Fruit fly (Drosophila melanogaster) whole organism, embryonic: ENCODE data around the gene Mct1.

ENCODE experiments used
- CG1024 ChIP-seq: fragments of 200-800 bp; sonication (Bioruptor generic); IDR thresholded peaks from 2 replicates; pipeline ENCODE4 v1.3.6; 2022; ENCODE audit warnings: missing biosample characterization, missing genetic modification characterization
- CG10267 ChIP-seq: fragments of 200-800 bp; sonication (Bioruptor generic); optimal IDR thresholded peaks from 2 replicates; lab custom pipeline; 2018; ENCODE audit warnings: missing biosample characterization, mild to moderate bottlenecking, missing genetic modification characterization, moderate library complexity
- CG10979 ChIP-seq: fragments of 200-800 bp; sonication (Bioruptor generic); optimal IDR thresholded peaks from 2 replicates; lab custom pipeline; 2018; ENCODE audit warnings: missing biosample characterization, mild to moderate bottlenecking, missing genetic modification characterization, moderate library complexity
- CG11456 ChIP-seq: fragments of 200-800 bp; sonication (Bioruptor generic); IDR thresholded peaks from 3 replicates; pipeline ENCODE4 v1.3.6; 2022; ENCODE audit warnings: missing biosample characterization, missing genetic modification characterization
- CG12104 ChIP-seq: fragments of 200-800 bp; sonication (Bioruptor generic); optimal IDR thresholded peaks from 3 replicates; lab custom pipeline; 2016; ENCODE audit warnings: missing biosample characterization, missing genetic modification characterization
- CG12155 ChIP-seq: fragments of 200-800 bp; sonication (Bioruptor generic); optimal IDR thresholded peaks from 3 replicates; lab custom pipeline; 2016; ENCODE audit warnings: missing biosample characterization, missing genetic modification characterization
- CG13424 ChIP-seq: fragments of 200-800 bp; sonication (Bioruptor generic); optimal IDR thresholded peaks from 2 replicates; lab custom pipeline; 2019; ENCODE audit warnings: missing biosample characterization, mild to moderate bottlenecking, missing genetic modification characterization, moderate library complexity
- CG13894 ChIP-seq: fragments of 200-800 bp; sonication (Bioruptor generic); optimal IDR thresholded peaks from 3 replicates; lab custom pipeline; 2018; ENCODE audit warnings: missing biosample characterization, mild to moderate bottlenecking, missing genetic modification characterization, moderate library complexity
- CG14667 ChIP-seq: fragments of 200-800 bp; sonication (Bioruptor generic); IDR thresholded peaks from 2 replicates; pipeline ENCODE4 v1.3.6; 2022; ENCODE audit warnings: missing biosample characterization, missing genetic modification characterization
- CG14965 ChIP-seq: fragments of 200-800 bp; sonication (Bioruptor generic); optimal IDR thresholded peaks from 2 replicates; lab custom pipeline; 2016; ENCODE audit warnings: missing biosample characterization, missing genetic modification characterization, borderline replicate concordance
- CG15011 ChIP-seq: fragments of 200-800 bp; sonication (Bioruptor generic); optimal IDR thresholded peaks from 3 replicates; lab custom pipeline; 2018; ENCODE audit warnings: missing biosample characterization, mild to moderate bottlenecking, missing genetic modification characterization
- CG1529 ChIP-seq: fragments of 200-800 bp; sonication (Bioruptor generic); optimal IDR thresholded peaks from 3 replicates; lab custom pipeline; 2018; ENCODE audit warnings: missing biosample characterization, missing genetic modification characterization
- CG16813 ChIP-seq: fragments of 200-800 bp; sonication (Bioruptor generic); IDR thresholded peaks from 3 replicates; pipeline ENCODE4 v1.3.6; 2022; ENCODE audit warnings: missing biosample characterization, missing genetic modification characterization; ENCODE audit not compliant: partially characterized antibody
- CG2116 ChIP-seq: fragments of 200-800 bp; sonication (Bioruptor generic); optimal IDR thresholded peaks from 3 replicates; lab custom pipeline; 2018; ENCODE audit warnings: missing biosample characterization, mild to moderate bottlenecking, missing genetic modification characterization
- CG2120 ChIP-seq: fragments of 200-800 bp; sonication (Bioruptor generic); optimal IDR thresholded peaks from 3 replicates; lab custom pipeline; 2016; ENCODE audit warnings: missing biosample characterization, missing genetic modification characterization
- CG31224 ChIP-seq: fragments of 200-800 bp; sonication (Bioruptor generic); IDR thresholded peaks from 2 replicates; pipeline ENCODE4 v1.3.6; 2022; ENCODE audit warnings: missing biosample characterization, missing genetic modification characterization
- CG6175 ChIP-seq: fragments of 200-800 bp; sonication (Bioruptor generic); IDR thresholded peaks from 3 replicates; pipeline ENCODE4 v1.3.6; 2022; ENCODE audit warnings: missing biosample characterization, missing genetic modification characterization
- CG6813 ChIP-seq: fragments of 200-800 bp; sonication (Bioruptor generic); optimal IDR thresholded peaks from 2 replicates; lab custom pipeline; 2017; ENCODE audit warnings: missing biosample characterization, missing genetic modification characterization, mild to moderate bottlenecking, moderate library complexity, missing genetic modification reagents
- CG8388 ChIP-seq: fragments of 200-800 bp; sonication (Bioruptor generic); optimal IDR thresholded peaks from 2 replicates; lab custom pipeline; 2019; ENCODE audit warnings: missing biosample characterization, mild to moderate bottlenecking, missing genetic modification characterization, moderate library complexity
- CG9797 ChIP-seq: fragments of 200-800 bp; sonication (Bioruptor generic); optimal IDR thresholded peaks from 3 replicates; lab custom pipeline; 2018; ENCODE audit warnings: missing biosample characterization, mild to moderate bottlenecking, missing genetic modification characterization
- Dp ChIP-seq: fragments of 200-800 bp; sonication (Bioruptor generic); optimal IDR thresholded peaks from 2 replicates; lab custom pipeline; 2018; ENCODE audit warnings: missing biosample characterization, mild to moderate bottlenecking, missing genetic modification characterization, moderate library complexity
- Dref ChIP-seq: fragments of 200-800 bp; sonication (Bioruptor generic); IDR thresholded peaks from 2 replicates; pipeline ENCODE4 v1.3.6; 2022; ENCODE audit warnings: missing biosample characterization, missing genetic modification characterization
- Fer1 ChIP-seq: fragments of 200-800 bp; sonication (Bioruptor generic); optimal IDR thresholded peaks from 2 replicates; lab custom pipeline; 2017; ENCODE audit warnings: missing biosample characterization, mild to moderate bottlenecking, missing genetic modification characterization
- Gsc ChIP-seq: fragments of 200-800 bp; sonication (Bioruptor generic); IDR thresholded peaks from 2 replicates; pipeline ENCODE4 v1.3.6; 2022; ENCODE audit warnings: missing biosample characterization, missing genetic modification characterization
- Kr ChIP-seq: fragments of 200-800 bp; sonication (Bioruptor generic); optimal IDR thresholded peaks from 2 replicates; lab custom pipeline; 2017; ENCODE audit warnings: missing biosample characterization, mild to moderate bottlenecking, missing genetic modification characterization
- Lpt ChIP-seq: fragments of >200 bp; optimal IDR thresholded peaks from 2 replicates; lab custom pipeline; 2018; ENCODE audit warnings: missing biosample characterization, missing genetic modification characterization
- Med ChIP-seq: fragments of 200-800 bp; sonication (Bioruptor generic); peaks from one replicate; lab custom pipeline; 2016; ENCODE audit warnings: missing biosample characterization, missing genetic modification characterization, mild to moderate bottlenecking, inconsistent platforms, moderate library complexity
- NFAT ChIP-seq: fragments of 200-800 bp; sonication (Bioruptor generic); IDR thresholded peaks from 2 replicates; pipeline ENCODE4 v1.3.6; 2022; ENCODE audit warnings: missing biosample characterization, missing genetic modification characterization
- Neu2 ChIP-seq: fragments of 200-800 bp; sonication (Bioruptor generic); optimal IDR thresholded peaks from 3 replicates; lab custom pipeline; 2016; ENCODE audit warnings: missing biosample characterization, missing genetic modification characterization, borderline replicate concordance
- Oli ChIP-seq: fragments of 200-800 bp; sonication (Bioruptor generic); optimal IDR thresholded peaks from 2 replicates; lab custom pipeline; 2018; ENCODE audit warnings: missing biosample characterization, mild to moderate bottlenecking, missing genetic modification characterization, moderate library complexity
- Ptx1 ChIP-seq: fragments of 200-800 bp; sonication (Bioruptor generic); IDR thresholded peaks from 2 replicates; pipeline ENCODE4 v1.3.6; 2022; ENCODE audit warnings: missing biosample characterization, missing genetic modification characterization
- al ChIP-seq: fragments of 200-800 bp; sonication (Bioruptor generic); IDR thresholded peaks from 2 replicates; pipeline ENCODE4 v1.3.6; 2022; ENCODE audit warnings: missing biosample characterization, missing genetic modification characterization
- bcd ChIP-seq: fragments of 200-800 bp; sonication (Bioruptor generic); optimal IDR thresholded peaks from 2 replicates; lab custom pipeline; 2017; ENCODE audit warnings: missing biosample characterization, mild to moderate bottlenecking, missing genetic modification characterization
- cato ChIP-seq: fragments of 200-800 bp; sonication (Bioruptor generic); optimal IDR thresholded peaks from 2 replicates; lab custom pipeline; 2016; ENCODE audit warnings: missing biosample characterization, missing genetic modification characterization, borderline replicate concordance
- chn ChIP-seq: fragments of 200-800 bp; sonication (Bioruptor generic); optimal IDR thresholded peaks from 2 replicates; lab custom pipeline; 2016; ENCODE audit warnings: missing biosample characterization, missing genetic modification characterization
- croc ChIP-seq: fragments of 200-800 bp; sonication (Bioruptor generic); conservative IDR thresholded peaks from 3 replicates; pipeline ENCODE4 v1.3.6; 2022; ENCODE audit warnings: missing biosample characterization, missing genetic modification characterization
- emc ChIP-seq: fragments of 200-800 bp; sonication (Bioruptor generic); optimal IDR thresholded peaks from 2 replicates; lab custom pipeline; 2016; ENCODE audit warnings: missing biosample characterization, missing genetic modification characterization
- fd102C ChIP-seq: fragments of 200-800 bp; sonication (Bioruptor generic); optimal IDR thresholded peaks from 2 replicates; lab custom pipeline; 2018; ENCODE audit warnings: missing biosample characterization, mild to moderate bottlenecking, missing genetic modification characterization, moderate library complexity
- ind ChIP-seq: fragments of 200-800 bp; sonication (Bioruptor generic); optimal IDR thresholded peaks from 3 replicates; lab custom pipeline; 2016; ENCODE audit warnings: missing biosample characterization, missing genetic modification characterization
- inv ChIP-seq: fragments of 200-800 bp; sonication (Bioruptor generic); IDR thresholded peaks from 2 replicates; pipeline ENCODE4 v1.3.6; 2022; ENCODE audit warnings: missing biosample characterization, missing genetic modification characterization; ENCODE audit not compliant: partially characterized antibody
- klu ChIP-seq: fragments of 200-800 bp; sonication (Bioruptor generic); IDR thresholded peaks from 2 replicates; pipeline ENCODE4 v1.3.6; 2022; ENCODE audit warnings: missing biosample characterization, missing genetic modification characterization
- nmo ChIP-seq: fragments of 200-800 bp; sonication (Bioruptor generic); optimal IDR thresholded peaks from 2 replicates; lab custom pipeline; 2018; ENCODE audit warnings: missing biosample characterization, mild to moderate bottlenecking, missing genetic modification characterization, moderate library complexity
- pfk ChIP-seq: fragments of 200-800 bp; sonication (Bioruptor generic); optimal IDR thresholded peaks from 2 replicates; lab custom pipeline; 2018; ENCODE audit warnings: missing biosample characterization, mild to moderate bottlenecking, missing genetic modification characterization, moderate library complexity
- pum ChIP-seq: fragments of 200-800 bp; sonication (Bioruptor generic); optimal IDR thresholded peaks from 2 replicates; lab custom pipeline; 2016; ENCODE audit warnings: missing biosample characterization, missing genetic modification characterization
- schlank ChIP-seq: fragments of 200-800 bp; sonication (Bioruptor generic); optimal IDR thresholded peaks from 2 replicates; lab custom pipeline; 2018; ENCODE audit warnings: missing biosample characterization, mild to moderate bottlenecking, missing genetic modification characterization
- sim ChIP-seq: fragments of 200-800 bp; sonication (Bioruptor generic); IDR thresholded peaks from 2 replicates; pipeline ENCODE4 v1.3.6; 2022; ENCODE audit warnings: missing biosample characterization, missing genetic modification characterization
- slp2 ChIP-seq: fragments of 200-800 bp; sonication (Bioruptor generic); optimal IDR thresholded peaks from 2 replicates; lab custom pipeline; 2016; ENCODE audit warnings: missing biosample characterization, missing genetic modification characterization
- sug ChIP-seq: fragments of 200-800 bp; optimal IDR thresholded peaks from 2 replicates; lab custom pipeline; 2019; ENCODE audit warnings: missing biosample characterization, mild to moderate bottlenecking, missing genetic modification characterization, moderate library complexity
- tna ChIP-seq: fragments of 200-800 bp; sonication (Bioruptor generic); IDR thresholded peaks from 2 replicates; pipeline ENCODE4 v1.3.6; 2022; ENCODE audit warnings: missing biosample characterization, missing genetic modification characterization; ENCODE audit not compliant: partially characterized antibody

The Mct1 gene

dm6 chrX:2222181-2222790 is 33.3 kb downstream of the Mct1 start, which contains the start of gene Vinc (continued):
- TF ChIP-seq pum, result peak; percentile 87
- no peak for TF ChIP-seq Lpt (GFP tag; lab: Kevin White, UChicago)
- peak; percentile 94 for TF ChIP-seq CG13424
- TF ChIP-seq cato (GFP tag; lab: Kevin White, UChicago), result peak; percentile 24
- TF ChIP-seq CG14965 (GFP tag; lab: Kevin White, UChicago), result peak; percentile 51
- TF ChIP-seq CG8388 (GFP tag; lab: Kevin White, UChicago), result peak; percentile 49
- TF ChIP-seq sim (GFP tag; lab: Robert Waterston, UW), result no peak; the same call in 1 of the 2 replicates
- peak; percentile 62 for TF ChIP-seq chn (GFP tag; lab: Kevin White, UChicago)
- peak; percentile 96 for TF ChIP-seq CG12155 (GFP tag; lab: Kevin White, UChicago)
- peak; percentile 45 for TF ChIP-seq schlank (tag; lab: Kevin White, UChicago)
- no peak for TF ChIP-seq inv
- peak; percentile 89 for TF ChIP-seq CG10979 (tag; lab: Kevin White, UChicago)
- peak; percentile 91 for TF ChIP-seq nmo
- TF ChIP-seq CG13894 (tag; lab: Kevin White, UChicago), result peak; percentile 93
- TF ChIP-seq ind (GFP tag; lab: Kevin White, UChicago), result peak; percentile 90
- peak; percentile 58 for TF ChIP-seq Neu2 (GFP tag; lab: Kevin White, UChicago)
- peak; percentile 85 for TF ChIP-seq slp2 (GFP tag; lab: Kevin White, UChicago)
- TF ChIP-seq NFAT (GFP tag; lab: Robert Waterston, UW), result peak; percentile 80
- TF ChIP-seq CG2120 (GFP tag; lab: Kevin White, UChicago), result peak; percentile 85
- peak; percentile 49; the same call in 2 of the 3 replicates for TF ChIP-seq CG16813
- TF ChIP-seq Fer1 (GFP tag; lab: Kevin White, UChicago), result peak; percentile 97
- TF ChIP-seq CG31224 (GFP tag; lab: Robert Waterston, UW), result peak; percentile 81
- peak; percentile 38 for TF ChIP-seq CG2116
- TF ChIP-seq Dp, result peak; percentile 82
- peak; percentile 77 for TF ChIP-seq CG6175 (GFP tag; lab: Robert Waterston, UW)
- TF ChIP-seq Dref (GFP tag; lab: Robert Waterston, UW), result peak; percentile 85
- TF ChIP-seq Gsc (GFP tag; lab: Robert Waterston, UW), result 0 out of 2 replicates have a peak, but pooled peaks have one; percentile 38
- TF ChIP-seq CG9797 (GFP tag; lab: Kevin White, UChicago), result peak; percentile 42
- peak; percentile 70 for TF ChIP-seq emc (GFP tag; lab: Kevin White, UChicago)
- TF ChIP-seq croc, result peak; percentile 75
- TF ChIP-seq CG6813 (GFP tag; lab: Kevin White, UChicago), result peak; percentile 85
- TF ChIP-seq Ptx1, result peak; percentile 90
- peak; percentile 74 for TF ChIP-seq CG14667 (GFP tag; lab: Robert Waterston, UW)
- TF ChIP-seq bcd (GFP tag; lab: Kevin White, UChicago), result peak; percentile 92
- peak; percentile 98 for TF ChIP-seq sug (tag; lab: Kevin White, UChicago)
- TF ChIP-seq Kr (GFP tag; lab: Kevin White, UChicago), result peak; percentile 42
- TF ChIP-seq CG12104 (GFP tag; lab: Kevin White, UChicago), result peak; percentile 74
- peak; percentile 81 for TF ChIP-seq Oli (tag; lab: Kevin White, UChicago)
- TF ChIP-seq al (GFP tag; lab: Robert Waterston, UW), result peak; percentile 66
- TF ChIP-seq CG1529 (GFP tag; lab: Kevin White, UChicago), result peak; percentile 53
- TF ChIP-seq CG1024, result no peak
- peak; percentile 82 for TF ChIP-seq CG10267 (tag; lab: Kevin White, UChicago)
- no peak for TF ChIP-seq pfk (GFP tag; lab: Kevin White, UChicago)
- peak; percentile 87 for TF ChIP-seq CG11456 (GFP tag; lab: Robert Waterston, UW)
- peak; percentile 71; the same call in 1 of the 2 replicates for TF ChIP-seq klu (GFP tag; lab: Robert Waterston, UW)
- TF ChIP-seq tna (GFP tag; lab: Robert Waterston, UW), result peak; percentile 55; the same call in 1 of the 2 replicates
- TF ChIP-seq fd102C, result no peak
- peak; percentile 98 for TF ChIP-seq Med (GFP tag; lab: Kevin White, UChicago)
- no peak for TF ChIP-seq CG15011 (GFP tag; lab: Kevin White, UChicago)
